Fruit fly (Drosophila melanogaster) whole organism, embryonic: ENCODE data around the gene Nrx-IV.

ENCODE experiments used
- Asciz ChIP-seq: fragments of 200-800 bp; sonication (Bioruptor generic); optimal IDR thresholded peaks from 2 replicates; lab custom pipeline; 2017; ENCODE audit warnings: missing biosample characterization, mild to moderate bottlenecking, missing genetic modification characterization, missing genetic modification reagents
- B-H1 ChIP-seq: fragments of 200-800 bp; sonication (Bioruptor generic); IDR thresholded peaks from 3 replicates; pipeline ENCODE4 v1.3.6; 2022; ENCODE audit warnings: missing biosample characterization, missing genetic modification characterization
- BEAF-32 ChIP-seq: fragments of 200-800 bp; sonication (Bioruptor generic); optimal IDR thresholded peaks from 3 replicates; lab custom pipeline; 2017; ENCODE audit warnings: missing biosample characterization, missing genetic modification characterization, mild to moderate bottlenecking, moderate library complexity, missing genetic modification reagents
- CG10267 ChIP-seq: fragments of 200-800 bp; sonication (Bioruptor generic); optimal IDR thresholded peaks from 2 replicates; lab custom pipeline; 2018; ENCODE audit warnings: missing biosample characterization, mild to moderate bottlenecking, missing genetic modification characterization, moderate library complexity
- CG12219 ChIP-seq: fragments of 200-800 bp; sonication (Bioruptor generic); optimal IDR thresholded peaks from 3 replicates; lab custom pipeline; 2018; ENCODE audit warnings: missing biosample characterization, mild to moderate bottlenecking, missing genetic modification characterization
- CG12769 ChIP-seq: fragments of 200-800 bp; sonication (Bioruptor generic); optimal IDR thresholded peaks from 2 replicates; lab custom pipeline; 2019; ENCODE audit warnings: missing biosample characterization, mild to moderate bottlenecking, missing genetic modification characterization, moderate library complexity
- CG13624 ChIP-seq: fragments of 200-800 bp; sonication (Bioruptor generic); optimal IDR thresholded peaks from 2 replicates; lab custom pipeline; 2016; ENCODE audit warnings: missing biosample characterization, missing genetic modification characterization
- CG14667 ChIP-seq: fragments of 200-800 bp; sonication (Bioruptor generic); IDR thresholded peaks from 2 replicates; pipeline ENCODE4 v1.3.6; 2022; ENCODE audit warnings: missing biosample characterization, missing genetic modification characterization
- CG15269 ChIP-seq: fragments of 200-800 bp; sonication (Bioruptor generic); optimal IDR thresholded peaks from 2 replicates; lab custom pipeline; 2018; ENCODE audit warnings: missing biosample characterization, mild to moderate bottlenecking, missing genetic modification characterization, moderate library complexity
- CG31224 ChIP-seq: fragments of 200-800 bp; sonication (Bioruptor generic); IDR thresholded peaks from 2 replicates; pipeline ENCODE4 v1.3.6; 2022; ENCODE audit warnings: missing biosample characterization, missing genetic modification characterization
- CG31365 ChIP-seq: fragments of 200-800 bp; sonication (Bioruptor generic); optimal IDR thresholded peaks from 2 replicates; lab custom pipeline; 2018; ENCODE audit warnings: missing biosample characterization, mild to moderate bottlenecking, missing genetic modification characterization
- CG4282 ChIP-seq: fragments of 200-800 bp; sonication (Bioruptor generic); optimal IDR thresholded peaks from 2 replicates; lab custom pipeline; 2016; ENCODE audit warnings: missing biosample characterization, missing genetic modification characterization
- CG4424 ChIP-seq: fragments of 200-800 bp; sonication (Bioruptor generic); optimal IDR thresholded peaks from 3 replicates; lab custom pipeline; 2016; ENCODE audit warnings: missing biosample characterization, missing genetic modification characterization
- CG4820 ChIP-seq: fragments of 200-800 bp; sonication (Bioruptor generic); optimal IDR thresholded peaks from 3 replicates; lab custom pipeline; 2016; ENCODE audit warnings: missing biosample characterization, missing genetic modification characterization
- CG6654 ChIP-seq: fragments of 200-800 bp; sonication (Bioruptor generic); optimal IDR thresholded peaks from 2 replicates; lab custom pipeline; 2017; ENCODE audit warnings: missing biosample characterization, mild to moderate bottlenecking, missing genetic modification characterization
- CG7372 ChIP-seq: fragments of 200-800 bp; sonication (Bioruptor generic); IDR thresholded peaks from 2 replicates; pipeline ENCODE4 v1.3.6; 2022; ENCODE audit warnings: missing biosample characterization, missing genetic modification characterization
- CG8944 ChIP-seq: fragments of 200-800 bp; sonication (Bioruptor generic); optimal IDR thresholded peaks from 3 replicates; lab custom pipeline; 2016; ENCODE audit warnings: missing biosample characterization, missing genetic modification characterization
- CG9797 ChIP-seq: fragments of 200-800 bp; sonication (Bioruptor generic); optimal IDR thresholded peaks from 3 replicates; lab custom pipeline; 2018; ENCODE audit warnings: missing biosample characterization, mild to moderate bottlenecking, missing genetic modification characterization
- Chrac-16 ChIP-seq: fragments of 200-800 bp; sonication (Bioruptor generic); optimal IDR thresholded peaks from 3 replicates; lab custom pipeline; 2016; ENCODE audit warnings: missing biosample characterization, missing genetic modification characterization
- D19B ChIP-seq: fragments of 200-800 bp; sonication (Bioruptor generic); optimal IDR thresholded peaks from 2 replicates; lab custom pipeline; 2017; ENCODE audit warnings: missing biosample characterization, mild to moderate bottlenecking, missing genetic modification characterization
- Dfd ChIP-seq, 2 experiments: fragments of >200 bp; optimal IDR thresholded peaks; 2 replicates each; lab custom pipeline; 2017; ENCODE audit warnings: missing biosample characterization in 2 of 2, missing genetic modification characterization in 2 of 2
- Dll ChIP-seq: fragments of 200-800 bp; sonication (Bioruptor generic); IDR thresholded peaks from 4 replicates; pipeline ENCODE4 v1.3.6; 2022; ENCODE audit warnings: missing biosample characterization, missing genetic modification characterization; ENCODE audit not compliant: partially characterized antibody
- Lhr ChIP-seq: fragments of 200-800 bp; sonication (Bioruptor generic); optimal IDR thresholded peaks from 3 replicates; lab custom pipeline; 2017; ENCODE audit warnings: mild to moderate bottlenecking, missing biosample characterization, missing genetic modification reagents, missing genetic modification characterization
- Myb ChIP-seq: fragments of 200-800 bp; sonication (Bioruptor generic); optimal IDR thresholded peaks from 2 replicates; lab custom pipeline; 2016; ENCODE audit warnings: missing biosample characterization, missing genetic modification characterization
- NC2α ChIP-seq: fragments of 200-800 bp; sonication (Bioruptor generic); optimal IDR thresholded peaks from 2 replicates; lab custom pipeline; 2016; ENCODE audit warnings: missing biosample characterization, missing genetic modification characterization
- Oli ChIP-seq: fragments of 200-800 bp; sonication (Bioruptor generic); optimal IDR thresholded peaks from 2 replicates; lab custom pipeline; 2018; ENCODE audit warnings: missing biosample characterization, mild to moderate bottlenecking, missing genetic modification characterization, moderate library complexity
- amos ChIP-seq: fragments of 200-800 bp; sonication (Bioruptor generic); IDR thresholded peaks from 2 replicates; pipeline ENCODE4 v1.3.6; 2022; ENCODE audit warnings: missing biosample characterization, missing genetic modification characterization; ENCODE audit not compliant: partially characterized antibody
- ash1 ChIP-seq: fragments of 200-800 bp; sonication (Bioruptor generic); optimal IDR thresholded peaks from 2 replicates; lab custom pipeline; 2018; ENCODE audit warnings: missing biosample characterization, mild to moderate bottlenecking, missing genetic modification characterization
- bigmax ChIP-seq: fragments of 200-800 bp; sonication (Bioruptor generic); optimal IDR thresholded peaks from 2 replicates; lab custom pipeline; 2018; ENCODE audit warnings: missing biosample characterization, mild to moderate bottlenecking, missing genetic modification characterization
- cas ChIP-seq: fragments of 200-800 bp; sonication (Bioruptor generic); IDR thresholded peaks from 2 replicates; pipeline ENCODE4 v1.3.6; 2022; ENCODE audit warnings: missing biosample characterization, missing genetic modification characterization
- corto ChIP-seq: fragments of 200-800 bp; sonication (Bioruptor generic); optimal IDR thresholded peaks from 2 replicates; lab custom pipeline; 2016; ENCODE audit warnings: missing biosample characterization, mild to moderate bottlenecking, missing genetic modification characterization, moderate library complexity
- dati ChIP-seq: fragments of 200-800 bp; sonication (Bioruptor generic); IDR thresholded peaks from 2 replicates; pipeline ENCODE4 v1.3.6; 2022; ENCODE audit warnings: missing biosample characterization, missing genetic modification characterization
- fd3F ChIP-seq: fragments of 200-800 bp; sonication (Bioruptor generic); optimal IDR thresholded peaks from 2 replicates; lab custom pipeline; 2018; ENCODE audit warnings: missing biosample characterization, mild to moderate bottlenecking, missing genetic modification characterization, moderate library complexity
- gcm2 ChIP-seq: fragments of 200-800 bp; sonication (Bioruptor generic); optimal IDR thresholded peaks from 2 replicates; lab custom pipeline; 2016; ENCODE audit warnings: missing biosample characterization, missing genetic modification characterization
- gfzf ChIP-seq: fragments of 200-800 bp; sonication (Bioruptor generic); optimal IDR thresholded peaks from 2 replicates; lab custom pipeline; 2016; ENCODE audit warnings: missing biosample characterization, mild to moderate bottlenecking, missing genetic modification characterization, moderate library complexity
- gsb ChIP-seq: fragments of 200-800 bp; sonication (Bioruptor generic); IDR thresholded peaks from 2 replicates; pipeline ENCODE4 v1.3.6; 2022; ENCODE audit warnings: missing biosample characterization, missing genetic modification characterization
- h ChIP-seq: fragments of >200 bp; optimal IDR thresholded peaks from 2 replicates; lab custom pipeline; 2017
- kah ChIP-seq: fragments of 200-800 bp; sonication (Bioruptor generic); optimal IDR thresholded peaks from 2 replicates; lab custom pipeline; 2018; ENCODE audit warnings: missing biosample characterization, mild to moderate bottlenecking, missing genetic modification characterization
- kni ChIP-seq: fragments of 200-800 bp; sonication (Bioruptor generic); optimal IDR thresholded peaks from 3 replicates; lab custom pipeline; 2017; ENCODE audit warnings: mild to moderate bottlenecking, missing biosample characterization, missing genetic modification reagents, missing genetic modification characterization
- lmd ChIP-seq: fragments of 200-800 bp; sonication (Bioruptor generic); IDR thresholded peaks from 2 replicates; pipeline ENCODE4 v1.3.6; 2022; ENCODE audit warnings: missing biosample characterization, missing genetic modification characterization
- nmo ChIP-seq: fragments of 200-800 bp; sonication (Bioruptor generic); optimal IDR thresholded peaks from 2 replicates; lab custom pipeline; 2018; ENCODE audit warnings: missing biosample characterization, mild to moderate bottlenecking, missing genetic modification characterization, moderate library complexity
- org-1 ChIP-seq: fragments of 200-800 bp; sonication (Bioruptor generic); optimal IDR thresholded peaks from 2 replicates; lab custom pipeline; 2017; ENCODE audit warnings: missing biosample characterization, missing genetic modification characterization
- phol ChIP-seq: fragments of 200-800 bp; sonication (Bioruptor generic); optimal IDR thresholded peaks from 3 replicates; lab custom pipeline; 2018; ENCODE audit warnings: missing biosample characterization, mild to moderate bottlenecking, missing genetic modification characterization, moderate library complexity
- pzg ChIP-seq: fragments of 200-800 bp; sonication (Bioruptor generic); optimal IDR thresholded peaks from 3 replicates; lab custom pipeline; 2018; ENCODE audit warnings: missing biosample characterization, mild to moderate bottlenecking, missing genetic modification characterization, moderate library complexity
- repo ChIP-seq: fragments of 200-800 bp; sonication (Bioruptor generic); optimal IDR thresholded peaks from 2 replicates; lab custom pipeline; 2016; ENCODE audit warnings: missing biosample characterization, missing genetic modification characterization
- schlank ChIP-seq: fragments of 200-800 bp; sonication (Bioruptor generic); optimal IDR thresholded peaks from 2 replicates; lab custom pipeline; 2018; ENCODE audit warnings: missing biosample characterization, mild to moderate bottlenecking, missing genetic modification characterization
- so ChIP-seq: fragments of 200-800 bp; sonication (Bioruptor generic); IDR thresholded peaks from 3 replicates; pipeline ENCODE4 v1.3.6; 2022; ENCODE audit warnings: missing biosample characterization, missing genetic modification characterization
- stwl ChIP-seq: fragments of 200-800 bp; sonication (Bioruptor generic); optimal IDR thresholded peaks from 3 replicates; lab custom pipeline; 2018; ENCODE audit warnings: missing biosample characterization, mild to moderate bottlenecking, missing genetic modification characterization, moderate library complexity
- usp ChIP-seq: fragments of >200 bp; optimal IDR thresholded peaks from 2 replicates; lab custom pipeline; 2017; ENCODE audit warnings: missing biosample characterization, missing genetic modification characterization
- vnd ChIP-seq: fragments of 200-800 bp; sonication (Bioruptor generic); IDR thresholded peaks from 3 replicates; pipeline ENCODE4 v1.3.6; 2022; ENCODE audit warnings: missing biosample characterization, missing genetic modification characterization; ENCODE audit not compliant: partially characterized antibody
- wek ChIP-seq: fragments of 200-800 bp; sonication (Bioruptor generic); optimal IDR thresholded peaks from 3 replicates; lab custom pipeline; 2018; ENCODE audit warnings: missing biosample characterization, mild to moderate bottlenecking, missing genetic modification characterization, moderate library complexity
- zen2 ChIP-seq: fragments of 200-800 bp; sonication (Bioruptor generic); IDR thresholded peaks from 3 replicates; pipeline ENCODE4 v1.3.6; 2022; ENCODE audit warnings: missing biosample characterization, missing genetic modification characterization; ENCODE audit not compliant: partially characterized antibody

Gene Nrx-IV

DNA sequence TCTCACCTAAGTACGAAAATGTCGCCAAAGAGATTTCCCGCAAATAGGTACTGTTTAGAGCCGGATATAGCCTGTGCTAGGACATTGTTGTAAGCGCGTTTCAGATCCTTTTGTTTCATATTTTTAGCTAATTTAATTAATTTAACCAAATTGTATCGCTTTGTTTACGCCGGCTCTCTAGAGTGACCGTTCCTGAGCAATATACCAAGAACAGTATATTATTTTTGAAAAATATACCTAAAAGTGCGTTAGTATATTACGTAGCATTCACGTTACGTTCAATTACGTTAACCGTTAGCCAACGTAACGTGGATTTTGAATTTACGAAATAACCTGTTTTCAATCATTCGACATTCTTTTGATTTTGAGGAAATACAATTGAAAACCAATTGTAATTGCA, 47.2 kb downstream of the Nrx-IV start, which contains the start of gene thoc6 (continued):
- TF ChIP-seq CG9797 (GFP tag; lab: Kevin White, UChicago) (peak; percentile 56), gsb (no peak), D19B (no peak), B-H1 (no peak), Dll (GFP tag; lab: Robert Waterston, UW) (0 out of 4 replicates have a peak, but pooled peaks have one; percentile 25), bigmax (peak; percentile 38), Asciz (no peak), usp (GFP tag; lab: Kevin White, UChicago) (no peak), CG4424 (GFP tag; lab: Kevin White, UChicago) (no peak), fd3F (GFP tag; lab: Kevin White, UChicago) (no peak), nmo (no peak), CG4820 (no peak), CG6654 (no peak), dati (GFP tag; lab: Robert Waterston, UW) (no peak), CG31224 (no peak), BEAF-32 (GFP tag; lab: Kevin White, UChicago) (peak; percentile 21), CG15269 (tag; lab: Kevin White, UChicago) (no peak), ash1 (GFP tag; lab: Kevin White, UChicago) (no peak), corto (GFP tag; lab: Kevin White, UChicago) (no peak), Dfd (GFP tag; optimal IDR thresholded peaks at IDR 0.05; lab: Kevin White, UChicago) (no peak), CG4282 (no peak), NC2α (GFP tag; lab: Kevin White, UChicago) (no peak), CG12769 (tag; lab: Kevin White, UChicago) (no peak), amos (no peak), gfzf (GFP tag; lab: Kevin White, UChicago) (peak; percentile 75), kni (GFP tag; lab: Kevin White, UChicago) (no peak), CG8944 (no peak), kah (GFP tag; lab: Kevin White, UChicago) (no peak), zen2 (GFP tag; lab: Robert Waterston, UW) (no peak), schlank (tag; lab: Kevin White, UChicago) (no peak), vnd (GFP tag; lab: Robert Waterston, UW) (no peak), stwl (tag; lab: Kevin White, UChicago) (peak; percentile 69), h (lab: Kevin White, UChicago) (no peak), CG31365 (tag; lab: Kevin White, UChicago) (no peak), so (GFP tag; lab: Robert Waterston, UW) (no peak), CG13624 (GFP tag; lab: Kevin White, UChicago) (no peak), cas (GFP tag; lab: Robert Waterston, UW) (no peak), Myb (GFP tag; lab: Kevin White, UChicago) (peak; percentile 91), Oli (tag; lab: Kevin White, UChicago) (no peak), CG12219 (GFP tag; lab: Kevin White, UChicago) (no peak), CG10267 (no peak), CG7372 (no peak), phol (no peak), CG14667 (GFP tag; lab: Robert Waterston, UW) (no peak), lmd (GFP tag; lab: Robert Waterston, UW) (no peak), Chrac-16 (GFP tag; lab: Kevin White, UChicago) (no peak), gcm2 (GFP tag; lab: Kevin White, UChicago) (no peak), org-1 (no peak), repo (GFP tag; lab: Kevin White, UChicago) (no peak), Lhr (GFP tag; lab: Kevin White, UChicago) (peak; percentile 16), pzg (peak; percentile 58), wek (GFP tag; lab: Kevin White, UChicago) (no peak)
